Fruit fly (Drosophila melanogaster) whole organism, embryonic: ENCODE measurements around the gene Iyd.

Experiments
- Antp ChIP-seq: fragments of 200-800 bp; sonication (Bioruptor generic); optimal IDR thresholded peaks from 3 replicates; lab custom pipeline; 2016; ENCODE audit warnings: missing biosample characterization, missing genetic modification characterization
- BEAF-32 ChIP-seq: fragments of 200-800 bp; sonication (Bioruptor generic); optimal IDR thresholded peaks from 3 replicates; lab custom pipeline; 2017; ENCODE audit warnings: missing biosample characterization, missing genetic modification characterization, mild to moderate bottlenecking, moderate library complexity, missing genetic modification reagents
- CG10209 ChIP-seq: fragments of 200-800 bp; sonication (Bioruptor generic); optimal IDR thresholded peaks from 3 replicates; lab custom pipeline; 2017; ENCODE audit warnings: missing biosample characterization, mild to moderate bottlenecking, missing genetic modification characterization, missing genetic modification reagents
- CG10366 ChIP-seq: fragments of 200-800 bp; sonication (Bioruptor generic); IDR thresholded peaks from 2 replicates; pipeline ENCODE4 v1.3.6; 2022; ENCODE audit warnings: missing biosample characterization, missing genetic modification characterization
- CG10654 ChIP-seq: fragments of 200-800 bp; sonication (Bioruptor generic); optimal IDR thresholded peaks from 2 replicates; lab custom pipeline; 2016; ENCODE audit warnings: missing biosample characterization, missing genetic modification characterization
- CG10979 ChIP-seq: fragments of 200-800 bp; sonication (Bioruptor generic); optimal IDR thresholded peaks from 2 replicates; lab custom pipeline; 2018; ENCODE audit warnings: missing biosample characterization, mild to moderate bottlenecking, missing genetic modification characterization, moderate library complexity
- CG11456 ChIP-seq: fragments of 200-800 bp; sonication (Bioruptor generic); IDR thresholded peaks from 3 replicates; pipeline ENCODE4 v1.3.6; 2022; ENCODE audit warnings: missing biosample characterization, missing genetic modification characterization
- CG12104 ChIP-seq: fragments of 200-800 bp; sonication (Bioruptor generic); optimal IDR thresholded peaks from 3 replicates; lab custom pipeline; 2016; ENCODE audit warnings: missing biosample characterization, missing genetic modification characterization
- CG13624 ChIP-seq: fragments of 200-800 bp; sonication (Bioruptor generic); optimal IDR thresholded peaks from 2 replicates; lab custom pipeline; 2016; ENCODE audit warnings: missing biosample characterization, missing genetic modification characterization
- CG15601 ChIP-seq: fragments of 200-800 bp; sonication (Bioruptor generic); optimal IDR thresholded peaks from 3 replicates; lab custom pipeline; 2019; ENCODE audit warnings: missing biosample characterization, mild to moderate bottlenecking, missing genetic modification characterization, moderate library complexity
- CG17802 ChIP-seq: fragments of 200-800 bp; sonication (Bioruptor generic); optimal IDR thresholded peaks from 2 replicates; lab custom pipeline; 2018; ENCODE audit warnings: missing biosample characterization, mild to moderate bottlenecking, missing genetic modification characterization, moderate library complexity
- CG2199 ChIP-seq: fragments of 200-800 bp; sonication (Bioruptor generic); IDR thresholded peaks from 3 replicates; pipeline ENCODE4 v1.3.6; 2022; ENCODE audit warnings: missing biosample characterization, missing genetic modification characterization
- CG30431 ChIP-seq: fragments of 200-800 bp; sonication (Bioruptor generic); optimal IDR thresholded peaks from 2 replicates; lab custom pipeline; 2017; ENCODE audit warnings: missing biosample characterization, missing genetic modification characterization
- CG3163 ChIP-seq: fragments of 200-800 bp; sonication (Bioruptor generic); optimal IDR thresholded peaks from 3 replicates; lab custom pipeline; 2016; ENCODE audit warnings: missing biosample characterization, missing genetic modification characterization
- CG32772 ChIP-seq: fragments of 200-800 bp; sonication (Bioruptor generic); IDR thresholded peaks from 2 replicates; pipeline ENCODE4 v1.3.6; 2022; ENCODE audit warnings: missing biosample characterization, missing genetic modification characterization
- CG3995 ChIP-seq: fragments of 200-800 bp; sonication (Bioruptor generic); optimal IDR thresholded peaks from 3 replicates; lab custom pipeline; 2016; ENCODE audit warnings: missing biosample characterization, missing genetic modification characterization
- CG5245 ChIP-seq: fragments of 200-800 bp; sonication (Bioruptor generic); optimal IDR thresholded peaks from 3 replicates; lab custom pipeline; 2016; ENCODE audit warnings: missing biosample characterization, missing genetic modification characterization
- CG6689 ChIP-seq: fragments of 200-800 bp; sonication (Bioruptor generic); IDR thresholded peaks from 2 replicates; pipeline ENCODE4 v1.3.6; 2022; ENCODE audit warnings: missing biosample characterization, missing genetic modification characterization
- CG7271 ChIP-seq: fragments of 200-800 bp; sonication (Bioruptor generic); optimal IDR thresholded peaks from 2 replicates; lab custom pipeline; 2018; ENCODE audit warnings: missing biosample characterization, mild to moderate bottlenecking, missing genetic modification characterization, moderate library complexity
- CG7745 ChIP-seq: fragments of 200-800 bp; sonication (Bioruptor generic); optimal IDR thresholded peaks from 2 replicates; lab custom pipeline; 2018; ENCODE audit warnings: missing biosample characterization, mild to moderate bottlenecking, missing genetic modification characterization, moderate library complexity
- CG8944 ChIP-seq: fragments of 200-800 bp; sonication (Bioruptor generic); optimal IDR thresholded peaks from 3 replicates; lab custom pipeline; 2016; ENCODE audit warnings: missing biosample characterization, missing genetic modification characterization
- CG9797 ChIP-seq: fragments of 200-800 bp; sonication (Bioruptor generic); optimal IDR thresholded peaks from 3 replicates; lab custom pipeline; 2018; ENCODE audit warnings: missing biosample characterization, mild to moderate bottlenecking, missing genetic modification characterization
- Doc2 ChIP-seq: fragments of 200-800 bp; sonication (Bioruptor generic); IDR thresholded peaks from 2 replicates; pipeline ENCODE4 v1.3.6; 2022; ENCODE audit warnings: missing biosample characterization, missing genetic modification characterization
- Elba2 ChIP-seq: fragments of 200-800 bp; sonication (Bioruptor generic); optimal IDR thresholded peaks from 3 replicates; lab custom pipeline; 2016; ENCODE audit warnings: missing biosample characterization, missing genetic modification characterization
- Fer1 ChIP-seq: fragments of 200-800 bp; sonication (Bioruptor generic); optimal IDR thresholded peaks from 2 replicates; lab custom pipeline; 2017; ENCODE audit warnings: missing biosample characterization, mild to moderate bottlenecking, missing genetic modification characterization
- HHEX ChIP-seq: fragments of 200-800 bp; sonication (Bioruptor generic); optimal IDR thresholded peaks from 3 replicates; lab custom pipeline; 2017; ENCODE audit warnings: missing biosample characterization, mild to moderate bottlenecking, missing genetic modification characterization, missing genetic modification reagents
- HLH3B ChIP-seq: fragments of 200-800 bp; sonication (Bioruptor generic); IDR thresholded peaks from 2 replicates; pipeline ENCODE4 v1.3.6; 2022; ENCODE audit warnings: missing biosample characterization, missing genetic modification characterization
- HLH54F ChIP-seq: fragments of 200-800 bp; sonication (Bioruptor generic); optimal IDR thresholded peaks from 3 replicates; lab custom pipeline; 2016; ENCODE audit warnings: missing biosample characterization, missing genetic modification characterization
- HmgZ ChIP-seq: fragments of 200-800 bp; sonication (Bioruptor generic); optimal IDR thresholded peaks from 2 replicates; lab custom pipeline; 2018; ENCODE audit warnings: missing biosample characterization, mild to moderate bottlenecking, missing genetic modification characterization
- Neu2 ChIP-seq: fragments of 200-800 bp; sonication (Bioruptor generic); optimal IDR thresholded peaks from 3 replicates; lab custom pipeline; 2016; ENCODE audit warnings: missing biosample characterization, missing genetic modification characterization, borderline replicate concordance
- Nf-YB ChIP-seq: fragments of 200-800 bp; sonication (Bioruptor generic); optimal IDR thresholded peaks from 3 replicates; lab custom pipeline; 2019; ENCODE audit warnings: missing biosample characterization, mild to moderate bottlenecking, missing genetic modification characterization, moderate library complexity
- Nf-YC ChIP-seq: fragments of 200-800 bp; optimal IDR thresholded peaks from 3 replicates; lab custom pipeline; 2019; ENCODE audit warnings: missing biosample characterization, mild to moderate bottlenecking, missing genetic modification characterization, moderate library complexity
- Optix ChIP-seq: fragments of 200-800 bp; sonication (Bioruptor generic); IDR thresholded peaks from 3 replicates; pipeline ENCODE4 v1.3.6; 2022; ENCODE audit warnings: missing biosample characterization, missing genetic modification characterization
- Sox102F ChIP-seq: fragments of 200-800 bp; sonication (Bioruptor generic); optimal IDR thresholded peaks from 2 replicates; lab custom pipeline; 2018; ENCODE audit warnings: missing biosample characterization, mild to moderate bottlenecking, missing genetic modification characterization, moderate library complexity
- cato ChIP-seq: fragments of 200-800 bp; sonication (Bioruptor generic); optimal IDR thresholded peaks from 2 replicates; lab custom pipeline; 2016; ENCODE audit warnings: missing biosample characterization, missing genetic modification characterization, borderline replicate concordance
- chm ChIP-seq: fragments of 200-800 bp; sonication (Bioruptor generic); IDR thresholded peaks from 2 replicates; pipeline ENCODE4 v1.3.6; 2022; ENCODE audit warnings: missing biosample characterization, missing genetic modification characterization
- dysf ChIP-seq: fragments of 200-800 bp; sonication (Bioruptor generic); IDR thresholded peaks from 3 replicates; pipeline ENCODE4 v1.3.6; 2022; ENCODE audit warnings: missing biosample characterization, missing genetic modification characterization
- exex ChIP-seq: fragments of 200-800 bp; sonication (Bioruptor generic); optimal IDR thresholded peaks from 4 replicates; lab custom pipeline; 2018; ENCODE audit warnings: missing biosample characterization, mild to moderate bottlenecking, missing genetic modification characterization, moderate library complexity
- grn ChIP-seq: fragments of 200-800 bp; sonication (Bioruptor generic); optimal IDR thresholded peaks from 3 replicates; lab custom pipeline; 2017; ENCODE audit warnings: missing biosample characterization, missing genetic modification characterization
- ham ChIP-seq: fragments of 200-800 bp; sonication (Bioruptor generic); IDR thresholded peaks from 2 replicates; pipeline ENCODE4 v1.3.6; 2022; ENCODE audit warnings: missing biosample characterization, missing genetic modification characterization
- kay ChIP-seq: fragments of 200-800 bp; sonication (Bioruptor generic); optimal IDR thresholded peaks from 2 replicates; lab custom pipeline; 2016; ENCODE audit warnings: missing biosample characterization, missing genetic modification characterization
- p53 ChIP-seq: fragments of 200-800 bp; sonication (Bioruptor generic); optimal IDR thresholded peaks from 2 replicates; lab custom pipeline; 2016; ENCODE audit warnings: missing biosample characterization, missing genetic modification characterization
- pfk ChIP-seq: fragments of 200-800 bp; sonication (Bioruptor generic); optimal IDR thresholded peaks from 2 replicates; lab custom pipeline; 2018; ENCODE audit warnings: missing biosample characterization, mild to moderate bottlenecking, missing genetic modification characterization, moderate library complexity
- prd ChIP-seq, 3 experiments: fragments of >200 bp in 2 of 3; fragments of 200-800 bp in 1 of 3; sonication (Bioruptor generic) in 1 of 3; optimal IDR thresholded peaks in 2 of 3; IDR thresholded peaks in 1 of 3; 2 replicates in 2 of 3; 3 replicates in 1 of 3; pipeline versions ENCODE4 v1.3.6 to Lab custom; 2017 to 2022; ENCODE audit warnings: missing biosample characterization in 1 of 3, missing genetic modification characterization in 1 of 3
- ro ChIP-seq: fragments of 200-800 bp; sonication (Bioruptor generic); IDR thresholded peaks from 2 replicates; pipeline ENCODE4 v1.3.6; 2022; ENCODE audit warnings: missing biosample characterization, missing genetic modification characterization
- run ChIP-seq: fragments of 200-800 bp; sonication (Bioruptor generic); optimal IDR thresholded peaks from 3 replicates; lab custom pipeline; 2018; ENCODE audit warnings: missing biosample characterization, mild to moderate bottlenecking, missing genetic modification characterization
- sna ChIP-seq: fragments of 200-800 bp; sonication (Bioruptor generic); IDR thresholded peaks from 2 replicates; pipeline ENCODE4 v1.3.6; 2022; ENCODE audit warnings: missing biosample characterization, missing genetic modification characterization; ENCODE audit not compliant: partially characterized antibody
- so ChIP-seq: fragments of 200-800 bp; sonication (Bioruptor generic); IDR thresholded peaks from 3 replicates; pipeline ENCODE4 v1.3.6; 2022; ENCODE audit warnings: missing biosample characterization, missing genetic modification characterization
- stwl ChIP-seq: fragments of 200-800 bp; sonication (Bioruptor generic); optimal IDR thresholded peaks from 3 replicates; lab custom pipeline; 2018; ENCODE audit warnings: missing biosample characterization, mild to moderate bottlenecking, missing genetic modification characterization, moderate library complexity
- twi ChIP-seq: fragments of 200-800 bp; optimal IDR thresholded peaks from 2 replicates; lab custom pipeline; 2019; ENCODE audit warnings: missing biosample characterization, mild to moderate bottlenecking, missing genetic modification characterization, moderate library complexity
- unpg ChIP-seq: fragments of 200-800 bp; sonication (Bioruptor generic); optimal IDR thresholded peaks from 3 replicates; lab custom pipeline; 2018; ENCODE audit warnings: missing biosample characterization, mild to moderate bottlenecking, missing genetic modification characterization, moderate library complexity

Iyd gene

dm6 chr3L:11119901-11120418 is 23.9 kb upstream of the Iyd start (continued):
- no peak for TF ChIP-seq CG7745 (tag; lab: Kevin White, UChicago)
- no peak for TF ChIP-seq HLH54F (GFP tag; lab: Kevin White, UChicago)
- TF ChIP-seq chm (GFP tag; lab: Robert Waterston, UW): 0 out of 2 replicates have a peak, but pooled peaks have one; percentile 11
- no peak for TF ChIP-seq CG10654 (GFP tag; lab: Kevin White, UChicago)
- TF ChIP-seq twi (tag; lab: Kevin White, UChicago): peak; percentile 19
- TF ChIP-seq Doc2 (GFP tag; lab: Robert Waterston, UW): no peak
- TF ChIP-seq stwl (tag; lab: Kevin White, UChicago): no peak
- no peak for TF ChIP-seq Optix (GFP tag; lab: Robert Waterston, UW)
- no peak for TF ChIP-seq kay (GFP tag; lab: Kevin White, UChicago)
- TF ChIP-seq Neu2 (GFP tag; lab: Kevin White, UChicago): no peak
- TF ChIP-seq CG3163: peak; percentile 65
- TF ChIP-seq Nf-YB (GFP tag; lab: Kevin White, UChicago): no peak
- TF ChIP-seq unpg: peak; percentile 5
- no peak for TF ChIP-seq exex
- TF ChIP-seq CG10209 (GFP tag; lab: Kevin White, UChicago): peak; percentile 30
- no peak for TF ChIP-seq CG32772 (GFP tag; lab: Robert Waterston, UW)
- no peak; the same call in 2 of the 3 replicates for TF ChIP-seq dysf (GFP tag; lab: Robert Waterston, UW)
- no peak for TF ChIP-seq CG10979 (tag; lab: Kevin White, UChicago)
- TF ChIP-seq Sox102F (GFP tag; lab: Kevin White, UChicago): no peak
- TF ChIP-seq Fer1 (GFP tag; lab: Kevin White, UChicago): peak; percentile 80
- TF ChIP-seq prd (optimal IDR thresholded peaks at IDR 0.05; lab: Kevin White, UChicago): no peak
- TF ChIP-seq prd (GFP tag; IDR thresholded peaks at IDR 0.05; lab: Robert Waterston, UW): no peak
- TF ChIP-seq BEAF-32 (GFP tag; lab: Kevin White, UChicago): no peak
- no peak for TF ChIP-seq CG3995
- no peak for TF ChIP-seq CG8944 (GFP tag; lab: Kevin White, UChicago)
- no peak for TF ChIP-seq CG5245 (GFP tag; lab: Kevin White, UChicago)
- TF ChIP-seq CG2199 (GFP tag; lab: Robert Waterston, UW): no peak
- TF ChIP-seq ham: no peak
- TF ChIP-seq Nf-YC: no peak
- peak; percentile 48 for TF ChIP-seq HmgZ (tag; lab: Kevin White, UChicago)
- no peak for TF ChIP-seq HLH3B (GFP tag; lab: Robert Waterston, UW)
- no peak for TF ChIP-seq CG12104
- TF ChIP-seq run (tag; lab: Kevin White, UChicago): no peak
- TF ChIP-seq HHEX (GFP tag; lab: Kevin White, UChicago): peak; percentile 39
- no peak for TF ChIP-seq CG30431 (GFP tag; lab: Kevin White, UChicago)
- no peak for TF ChIP-seq so
- TF ChIP-seq CG17802: no peak
- no peak for TF ChIP-seq p53 (GFP tag; lab: Kevin White, UChicago)
- peak; percentile 65 for TF ChIP-seq CG15601 (tag; lab: Kevin White, UChicago)
- TF ChIP-seq Antp (GFP tag; lab: Kevin White, UChicago): no peak
- no peak for TF ChIP-seq CG6689
- TF ChIP-seq Elba2 (GFP tag; lab: Kevin White, UChicago): peak; percentile 51
- no peak for TF ChIP-seq cato (GFP tag; lab: Kevin White, UChicago)
- TF ChIP-seq CG13624 (GFP tag; lab: Kevin White, UChicago): peak; percentile 36
- TF ChIP-seq CG10366 (GFP tag; lab: Robert Waterston, UW): no peak
- TF ChIP-seq CG11456 (GFP tag; lab: Robert Waterston, UW): no peak
- TF ChIP-seq CG7271 (tag; lab: Kevin White, UChicago): peak; percentile 33
- no peak for TF ChIP-seq CG9797
- TF ChIP-seq sna (GFP tag; lab: Robert Waterston, UW): no peak
- no peak for TF ChIP-seq ro (GFP tag; lab: Robert Waterston, UW)
- peak; percentile 55 for TF ChIP-seq pfk (GFP tag; lab: Kevin White, UChicago)
- no peak for TF ChIP-seq grn
